Worm (Caenorhabditis elegans) whole organism, L3 larva: ENCODE data around the gene dpy-17.

Source experiments
- aly-2 ChIP-seq: fragments of 150-350 bp; optimal IDR thresholded peaks from 2 replicates; lab custom pipeline; 2014; ENCODE audit warnings: missing biosample characterization, missing genetic modification characterization
- ceh-16 ChIP-seq: sonication (generic microtip); optimal IDR thresholded peaks from 2 replicates; lab custom pipeline; 2017; ENCODE audit warnings: missing biosample characterization, missing genetic modification characterization
- ceh-28 ChIP-seq: fragments of 150-350 bp; optimal IDR thresholded peaks from 2 replicates; lab custom pipeline; 2014; ENCODE audit warnings: missing biosample characterization, missing genetic modification reagents, missing genetic modification characterization
- ceh-9 ChIP-seq: sonication (generic microtip); optimal IDR thresholded peaks from 2 replicates; lab custom pipeline; 2018; ENCODE audit warnings: missing biosample characterization, missing genetic modification characterization
- daf-12 ChIP-seq: fragments of 150-350 bp; optimal IDR thresholded peaks from 2 replicates; lab custom pipeline; 2014; ENCODE audit warnings: missing biosample characterization, missing genetic modification reagents, missing genetic modification characterization
- egl-27 ChIP-seq: sonication (generic microtip); optimal IDR thresholded peaks from 4 replicates; lab custom pipeline; 2017; ENCODE audit warnings: missing biosample characterization, missing genetic modification reagents, missing genetic modification characterization
- elt-2 ChIP-seq: sonication (generic microtip); optimal IDR thresholded peaks from 2 replicates; lab custom pipeline; 2016; ENCODE audit warnings: missing genetic modification reagents, mild to moderate bottlenecking, missing genetic modification characterization, missing compliant biosample characterization
- eor-1 ChIP-seq, 2 experiments: fragments of 150-350 bp; optimal IDR thresholded peaks; 2 replicates each; lab custom pipeline; 2014 to 2018; ENCODE audit warnings: missing biosample characterization in 2 of 2, missing genetic modification characterization in 2 of 2
- fkh-10 ChIP-seq: sonication (generic microtip); optimal IDR thresholded peaks from 2 replicates; lab custom pipeline; 2017; ENCODE audit warnings: missing biosample characterization, missing genetic modification reagents, missing genetic modification characterization
- fos-1 ChIP-seq: fragments of 150-350 bp; optimal IDR thresholded peaks from 2 replicates; lab custom pipeline; 2014; ENCODE audit warnings: missing biosample characterization, missing genetic modification characterization
- hmg-11 ChIP-seq: sonication (generic microtip); optimal IDR thresholded peaks from 2 replicates; lab custom pipeline; 2016; ENCODE audit warnings: missing genetic modification characterization, missing compliant biosample characterization
- lin-15B ChIP-seq: fragments of 150-350 bp; optimal IDR thresholded peaks from 2 replicates; lab custom pipeline; 2014; ENCODE audit warnings: missing biosample characterization, missing genetic modification characterization
- mml-1 ChIP-seq: fragments of 150-350 bp; sonication (generic microtip); optimal IDR thresholded peaks from 3 replicates; lab custom pipeline; 2014; ENCODE audit warnings: missing biosample characterization, missing genetic modification characterization
- nfya-1 ChIP-seq: sonication (generic microtip); optimal IDR thresholded peaks from 2 replicates; lab custom pipeline; 2017; ENCODE audit warnings: missing genetic modification characterization, mild to moderate bottlenecking, missing compliant biosample characterization, antibody characterized with exemption, moderate library complexity; ENCODE audit not compliant: insufficient read depth
- nhr-11 ChIP-seq: fragments of 150-350 bp; optimal IDR thresholded peaks from 2 replicates; lab custom pipeline; 2014; ENCODE audit warnings: missing biosample characterization, missing genetic modification characterization
- nhr-23 ChIP-seq: fragments of 150-350 bp; optimal IDR thresholded peaks from 2 replicates; lab custom pipeline; 2014; ENCODE audit warnings: missing biosample characterization, missing genetic modification reagents, missing genetic modification characterization
- nhr-28 ChIP-seq: fragments of 150-350 bp; optimal IDR thresholded peaks from 2 replicates; lab custom pipeline; 2014; ENCODE audit warnings: missing biosample characterization, missing genetic modification characterization
- nhr-43 ChIP-seq: sonication (generic microtip); optimal IDR thresholded peaks from 2 replicates; lab custom pipeline; 2016; ENCODE audit warnings: mild to moderate bottlenecking, missing genetic modification characterization, missing compliant biosample characterization; ENCODE audit not compliant: poor library complexity, severe bottlenecking
- nhr-67 ChIP-seq: fragments of 150-350 bp; optimal IDR thresholded peaks from 2 replicates; lab custom pipeline; 2014; ENCODE audit warnings: missing biosample characterization, missing genetic modification characterization
- pha-4 ChIP-seq: fragments of 150-350 bp; optimal IDR thresholded peaks from 2 replicates; lab custom pipeline; 2014; ENCODE audit warnings: missing biosample characterization, missing genetic modification reagents, missing genetic modification characterization
- pqm-1 ChIP-seq: fragments of 150-350 bp; optimal IDR thresholded peaks from 2 replicates; lab custom pipeline; 2017; ENCODE audit warnings: missing biosample characterization, missing genetic modification characterization, inconsistent platforms
- sea-2 ChIP-seq: fragments of 150-350 bp; sonication (generic microtip); optimal IDR thresholded peaks from 4 replicates; lab custom pipeline; 2014; ENCODE audit warnings: missing biosample characterization, missing genetic modification reagents, missing genetic modification characterization
- tbx-2 ChIP-seq: sonication (generic microtip); optimal IDR thresholded peaks from 2 replicates; lab custom pipeline; 2016; ENCODE audit warnings: mild to moderate bottlenecking, missing genetic modification characterization, missing compliant biosample characterization
- unc-39 ChIP-seq: sonication (generic microtip); optimal IDR thresholded peaks from 4 replicates; lab custom pipeline; 2017; ENCODE audit warnings: missing biosample characterization, missing genetic modification characterization
- unc-62 ChIP-seq: fragments of 150-350 bp; sonication (generic microtip); optimal IDR thresholded peaks from 4 replicates; lab custom pipeline; 2014; ENCODE audit warnings: missing biosample characterization, missing genetic modification reagents, missing genetic modification characterization
- ztf-11 ChIP-seq: fragments of 150-350 bp; optimal IDR thresholded peaks from 2 replicates; lab custom pipeline; 2014; ENCODE audit warnings: missing biosample characterization, missing genetic modification characterization

Gene dpy-17

ce11 chrIII:5124385-5124784, 17.3 kb downstream of the dpy-17 start:
- TF ChIP-seq nhr-67 (tag; lab: Kevin White, UChicago) (no peak), ceh-16 (tag; lab: Kevin White, UChicago) (no peak), unc-62 (GFP tag; lab: Kevin White, UChicago) (no peak), aly-2 (no peak), pha-4 (tag; lab: Kevin White, UChicago) (no peak), nhr-11 (tag; lab: Kevin White, UChicago) (no peak), hmg-11 (no peak), ztf-11 (tag; lab: Kevin White, UChicago) (no peak), lin-15B (tag; lab: Kevin White, UChicago) (no peak), mml-1 (tag; lab: Kevin White, UChicago) (no peak), nhr-43 (tag; lab: Kevin White, UChicago) (no peak), elt-2 (no peak), nhr-28 (tag; lab: Kevin White, UChicago) (no peak), nfya-1 (no peak), egl-27 (tag; lab: Kevin White, UChicago) (no peak)
- TF ChIP-seq, all 47 proteins: peak for 0

ce11 chrIII:5125759-5126158, 18.6 kb downstream of the dpy-17 start:
- TF ChIP-seq fos-1 (tag; lab: Kevin White, UChicago): no peak
- peak; percentile 92 for TF ChIP-seq tbx-2 (tag; lab: Kevin White, UChicago)

ce11 chrIII:5126988-5127387, 19.9 kb downstream of the dpy-17 start:
- TF ChIP-seq tbx-2 (tag; lab: Kevin White, UChicago) (peak; percentile 75), hmg-11 (no peak)

- TF ChIP-seq tbx-2 (tag; lab: Kevin White, UChicago): peak; percentile 80
- TF ChIP-seq pha-4 (tag; lab: Kevin White, UChicago): peak; percentile 84
- TF ChIP-seq aly-2: no peak
- TF ChIP-seq, all 47 proteins: peak for 2
These were observed 22.1 kb downstream of the dpy-17 start for ce11 chrIII:5129261-5129660.

ce11 chrIII:5130654-5131053, 23.5 kb downstream of the dpy-17 start:
- TF ChIP-seq nhr-67 (tag; lab: Kevin White, UChicago) (no peak), nhr-23 (tag; lab: Kevin White, UChicago) (no peak), daf-12 (no peak), nhr-43 (tag; lab: Kevin White, UChicago) (no peak), ceh-16 (tag; lab: Kevin White, UChicago) (no peak), fkh-10 (GFP tag; lab: Kevin White, UChicago) (no peak)

- TF ChIP-seq tbx-2 (tag; lab: Kevin White, UChicago): peak; percentile 23
- no peak for TF ChIP-seq elt-2
- TF ChIP-seq fkh-10 (GFP tag; lab: Kevin White, UChicago): no peak
- TF ChIP-seq ceh-28 (tag; lab: Kevin White, UChicago): no peak
- peak; percentile 49 for TF ChIP-seq nfya-1
These were observed 27.4 kb downstream of the dpy-17 start for ce11 chrIII:5134506-5134905.

- TF ChIP-seq nfya-1: peak; percentile 97
- TF ChIP-seq elt-2: peak; percentile 8
- TF ChIP-seq nhr-43 (tag; lab: Kevin White, UChicago): no peak
- TF ChIP-seq tbx-2 (tag; lab: Kevin White, UChicago): peak; percentile 90
These were observed 29.0 kb downstream of the dpy-17 start, which contains the start of gene tbx-2 for ce11 chrIII:5136033-5136597. Gene tbx-2 (minus strand): TSS chrIII:5136296.

ce11 chrIII:5137099-5137498, 30.0 kb downstream of the dpy-17 start:
- TF ChIP-seq eor-1 (tag; optimal IDR thresholded peaks at IDR 0.05; lab: Kevin White, UChicago): no peak
- no peak for TF ChIP-seq unc-39 (tag; lab: Kevin White, UChicago)
- no peak for TF ChIP-seq nhr-11 (tag; lab: Kevin White, UChicago)
- TF ChIP-seq pqm-1 (tag; lab: Kevin White, UChicago): peak; percentile 70
- peak; percentile 79 for TF ChIP-seq elt-2
- TF ChIP-seq pha-4 (tag; lab: Kevin White, UChicago): peak; percentile 19
- no peak for TF ChIP-seq nhr-28 (tag; lab: Kevin White, UChicago)
- no peak for TF ChIP-seq hmg-11
- TF ChIP-seq ceh-16 (tag; lab: Kevin White, UChicago): no peak
- no peak for TF ChIP-seq nhr-43 (tag; lab: Kevin White, UChicago)
- TF ChIP-seq sea-2: no peak
- TF ChIP-seq ceh-9 (tag; lab: Kevin White, UChicago): no peak
- TF ChIP-seq, all 47 proteins: peak for 3
